Worm (Caenorhabditis elegans) whole organism, late embryonic: Measurements from ENCODE around the gene D1054.8.

ENCODE experiments used
- dmd-4 ChIP-seq: sonication (generic microtip); optimal IDR thresholded peaks from 2 replicates; lab custom pipeline; 2016; ENCODE audit warnings: borderline replicate concordance, missing genetic modification characterization, missing compliant biosample characterization
- ets-4 ChIP-seq: sonication (generic microtip); optimal IDR thresholded peaks from 2 replicates; lab custom pipeline; 2016; ENCODE audit warnings: missing genetic modification characterization, missing compliant biosample characterization

ce11 chrV:10816831-10817230 lies 32.7 kb downstream of the D1054.8 start:
- TF ChIP-seq dmd-4 (no peak), ets-4 (tag; lab: Kevin White, UChicago) (no peak)
